Worm (Caenorhabditis elegans) whole organism, L1 larva: ENCODE results near the gene arrd-25.

Source experiments
- Y116A8C.19 ChIP-seq: sonication (generic microtip); optimal IDR thresholded peaks from 2 replicates; lab custom pipeline; 2016; ENCODE audit warnings: missing compliant biosample characterization, missing genetic modification characterization, borderline replicate concordance
- alr-1 ChIP-seq: fragments of 200-800 bp; sonication (Bioruptor generic); optimal IDR thresholded peaks from 2 replicates; lab custom pipeline; 2018; ENCODE audit warnings: borderline replicate concordance, mild to moderate bottlenecking, missing genetic modification characterization, missing compliant biosample characterization
- aly-2 ChIP-seq: fragments of 150-350 bp; optimal IDR thresholded peaks from 2 replicates; lab custom pipeline; 2014; ENCODE audit warnings: missing biosample characterization, missing genetic modification characterization
- ceh-63 ChIP-seq: fragments of 200-800 bp; sonication (Bioruptor generic); optimal IDR thresholded peaks from 2 replicates; lab custom pipeline; 2018; ENCODE audit warnings: mild to moderate bottlenecking, missing genetic modification characterization, missing compliant biosample characterization
- ceh-8 ChIP-seq: fragments of 200-800 bp; sonication (Bioruptor generic); optimal IDR thresholded peaks from 2 replicates; lab custom pipeline; 2018; ENCODE audit warnings: mild to moderate bottlenecking, missing genetic modification characterization, moderate library complexity, missing compliant biosample characterization
- ceh-88 ChIP-seq: fragments of 200-800 bp; sonication (Bioruptor generic); IDR thresholded peaks from 2 replicates; pipeline ENCODE4 v1.3.6; 2022; ENCODE audit warnings: missing genetic modification characterization, missing compliant biosample characterization
- elt-2 ChIP-seq: sonication (generic microtip); optimal IDR thresholded peaks from 2 replicates; lab custom pipeline; 2016; ENCODE audit warnings: missing genetic modification characterization, mild to moderate bottlenecking, inconsistent platforms, missing compliant biosample characterization, missing genetic modification reagents
- fkh-10 ChIP-seq: sonication (generic microtip); optimal IDR thresholded peaks from 2 replicates; lab custom pipeline; 2017; ENCODE audit warnings: missing biosample characterization, missing genetic modification reagents, missing genetic modification characterization
- fkh-8 ChIP-seq: sonication (generic microtip); optimal IDR thresholded peaks from 2 replicates; lab custom pipeline; 2016; ENCODE audit warnings: mild to moderate bottlenecking, missing genetic modification characterization, missing compliant biosample characterization
- fos-1 ChIP-seq: fragments of 150-350 bp; optimal IDR thresholded peaks from 2 replicates; lab custom pipeline; 2014; ENCODE audit warnings: missing biosample characterization, missing genetic modification characterization
- hlh-17 ChIP-seq: fragments of 200-800 bp; sonication (Bioruptor generic); optimal IDR thresholded peaks from 2 replicates; lab custom pipeline; 2018; ENCODE audit warnings: missing genetic modification characterization, mild to moderate bottlenecking, missing compliant biosample characterization, moderate library complexity, borderline replicate concordance
- lin-14 ChIP-seq: fragments of 200-800 bp; sonication (Bioruptor generic); optimal IDR thresholded peaks from 2 replicates; lab custom pipeline; 2018; ENCODE audit warnings: mild to moderate bottlenecking, missing genetic modification characterization, moderate library complexity, missing compliant biosample characterization
- lin-15B ChIP-seq: fragments of 150-350 bp; sonication (generic microtip); optimal IDR thresholded peaks from 3 replicates; lab custom pipeline; 2014; ENCODE audit warnings: missing biosample characterization, missing genetic modification characterization
- lin-35 ChIP-seq, 2 experiments: fragments of 150-350 bp; optimal IDR thresholded peaks; 2 replicates each; lab custom pipeline; 2014; ENCODE audit warnings: missing biosample characterization in 2 of 2, missing genetic modification characterization in 2 of 2, missing genetic modification reagents in 2 of 2
- lir-3 ChIP-seq: sonication (generic microtip); optimal IDR thresholded peaks from 2 replicates; lab custom pipeline; 2016; ENCODE audit warnings: mild to moderate bottlenecking, missing genetic modification characterization, moderate library complexity, missing compliant biosample characterization; ENCODE audit not compliant: poor library complexity
- mdl-1 ChIP-seq, 2 experiments: fragments of 150-350 bp; optimal IDR thresholded peaks; 2 replicates each; lab custom pipeline; 2014 to 2017; ENCODE audit warnings: missing biosample characterization in 2 of 2, missing genetic modification characterization in 2 of 2, inconsistent platforms in 1 of 2
- nhr-12 ChIP-seq: sonication (generic microtip); optimal IDR thresholded peaks from 2 replicates; lab custom pipeline; 2017; ENCODE audit warnings: missing biosample characterization, missing genetic modification characterization
- nhr-19 ChIP-seq: fragments of 200-800 bp; sonication (Bioruptor generic); conservative IDR thresholded peaks from 2 replicates; pipeline ENCODE4 v1.3.6; 2022; ENCODE audit warnings: missing genetic modification characterization, missing compliant biosample characterization
- nhr-20 ChIP-seq: sonication (generic microtip); optimal IDR thresholded peaks from 2 replicates; lab custom pipeline; 2016; ENCODE audit warnings: mild to moderate bottlenecking, missing genetic modification characterization, missing compliant biosample characterization
- nhr-28 ChIP-seq: fragments of 150-350 bp; optimal IDR thresholded peaks from 2 replicates; lab custom pipeline; 2014; ENCODE audit warnings: missing biosample characterization, missing genetic modification characterization
- nhr-71 ChIP-seq: sonication (generic microtip); optimal IDR thresholded peaks from 2 replicates; lab custom pipeline; 2016; ENCODE audit warnings: mild to moderate bottlenecking, missing genetic modification characterization, moderate library complexity, missing compliant biosample characterization
- nhr-76 ChIP-seq: sonication (generic microtip); optimal IDR thresholded peaks from 2 replicates; lab custom pipeline; 2017; ENCODE audit warnings: missing biosample characterization, missing genetic modification characterization
- nhr-84 ChIP-seq: sonication (generic microtip); optimal IDR thresholded peaks from 2 replicates; lab custom pipeline; 2017; ENCODE audit warnings: missing biosample characterization, missing genetic modification characterization
- sox-4 ChIP-seq: sonication (generic microtip); optimal IDR thresholded peaks from 2 replicates; lab custom pipeline; 2016; ENCODE audit warnings: missing genetic modification characterization, missing compliant biosample characterization
- swsn-7 ChIP-seq: sonication (generic microtip); optimal IDR thresholded peaks from 2 replicates; lab custom pipeline; 2016; ENCODE audit warnings: missing genetic modification characterization, missing compliant biosample characterization
- tbx-2 ChIP-seq: sonication (generic microtip); optimal IDR thresholded peaks from 2 replicates; lab custom pipeline; 2016; ENCODE audit warnings: missing genetic modification characterization, missing compliant biosample characterization
- tlp-1 ChIP-seq: fragments of 150-350 bp; optimal IDR thresholded peaks from 2 replicates; lab custom pipeline; 2014; ENCODE audit warnings: missing biosample characterization, missing genetic modification characterization
- unc-130 ChIP-seq: fragments of 150-350 bp; optimal IDR thresholded peaks from 2 replicates; lab custom pipeline; 2017; ENCODE audit warnings: missing biosample characterization, missing genetic modification characterization, inconsistent platforms
- unc-30 ChIP-seq: sonication (generic microtip); optimal IDR thresholded peaks from 2 replicates; lab custom pipeline; 2017; ENCODE audit warnings: missing biosample characterization, missing genetic modification characterization
- unc-62 ChIP-seq: fragments of 150-350 bp; optimal IDR thresholded peaks from 2 replicates; lab custom pipeline; 2014; ENCODE audit warnings: missing biosample characterization, missing genetic modification reagents, missing genetic modification characterization
- unc-86 ChIP-seq: sonication (generic microtip); optimal IDR thresholded peaks from 2 replicates; lab custom pipeline; 2016; ENCODE audit warnings: missing genetic modification characterization, missing compliant biosample characterization
- vab-15 ChIP-seq: sonication (generic microtip); optimal IDR thresholded peaks from 2 replicates; lab custom pipeline; 2017; ENCODE audit warnings: missing genotype, mild to moderate bottlenecking, missing genetic modification characterization, missing compliant biosample characterization
- zip-4 ChIP-seq: fragments of 200-800 bp; sonication (Bioruptor generic); optimal IDR thresholded peaks from 2 replicates; lab custom pipeline; 2018; ENCODE audit warnings: mild to moderate bottlenecking, missing genetic modification characterization, moderate library complexity, missing compliant biosample characterization
- ztf-11 ChIP-seq, 2 experiments: sonication (generic microtip); optimal IDR thresholded peaks; 2 replicates each; lab custom pipeline; 2016 to 2017; ENCODE audit warnings: missing genetic modification characterization in 2 of 2, missing biosample characterization in 1 of 2, missing compliant biosample characterization in 1 of 2

The arrd-25 gene

DNA sequence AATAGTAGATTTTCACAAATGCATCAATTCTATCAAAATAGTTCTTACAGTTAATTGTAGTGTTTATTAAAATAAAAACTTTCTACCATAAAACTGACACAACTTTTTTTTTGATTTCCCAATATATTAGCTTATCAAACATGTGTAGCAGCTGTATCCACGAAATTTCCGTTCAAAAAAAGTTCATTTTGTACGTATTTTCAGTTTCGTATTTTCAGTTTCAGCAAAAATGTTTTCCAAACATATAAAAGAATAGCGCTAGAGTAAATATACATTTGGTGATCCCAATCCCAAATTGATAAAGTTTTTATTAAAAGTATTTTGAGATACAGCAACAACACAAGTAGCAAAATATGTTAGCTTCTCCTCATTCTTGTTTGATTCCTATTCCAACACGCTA lies 4.2 kb upstream of the arrd-25 start:
- TF ChIP-seq tbx-2, result no peak
- no peak for TF ChIP-seq mdl-1 (tag; optimal IDR thresholded peaks at IDR 0.05; lab: Kevin White, UChicago)
- no peak for TF ChIP-seq fkh-10 (GFP tag; lab: Kevin White, UChicago)
- TF ChIP-seq nhr-20 (tag; lab: Kevin White, UChicago), result no peak
- no peak for TF ChIP-seq swsn-7 (tag; lab: Kevin White, UChicago)
- TF ChIP-seq alr-1 (tag; lab: Kevin White, UChicago), result no peak
- TF ChIP-seq nhr-84 (tag; lab: Kevin White, UChicago), result no peak
- no peak for TF ChIP-seq nhr-76
- TF ChIP-seq nhr-12 (tag; lab: Kevin White, UChicago), result no peak
- no peak for TF ChIP-seq hlh-17 (GFP tag; lab: Kevin White, UChicago)
- no peak for TF ChIP-seq fos-1 (tag; lab: Kevin White, UChicago)

DNA sequence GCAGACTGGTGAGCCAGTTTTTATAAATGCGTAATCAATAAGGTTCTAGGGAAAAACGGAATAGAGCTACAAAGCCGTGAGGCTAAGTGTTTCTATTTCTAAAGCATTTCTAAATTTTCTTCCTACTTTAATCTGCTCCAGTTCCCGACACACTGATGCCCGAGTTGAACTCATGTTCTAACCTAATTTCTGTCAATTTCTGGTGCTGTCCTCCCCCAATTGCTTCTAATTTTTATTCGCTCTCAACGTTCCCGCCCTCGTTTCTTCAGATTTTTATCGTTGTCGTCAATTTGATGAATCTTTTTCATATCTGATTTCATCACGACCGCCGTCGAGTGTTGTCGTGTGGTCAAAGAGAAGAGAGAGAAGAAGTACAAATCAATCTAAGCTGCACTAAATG lies 3.7 kb upstream of the arrd-25 start:
- TF ChIP-seq lin-15B (tag; lab: Kevin White, UChicago) (no peak), Y116A8C.19 (tag; lab: Kevin White, UChicago) (no peak), unc-86 (no peak), nhr-20 (tag; lab: Kevin White, UChicago) (no peak), tlp-1 (tag; lab: Kevin White, UChicago) (no peak), lir-3 (no peak), zip-4 (GFP tag; lab: Kevin White, UChicago) (no peak), sox-4 (tag; lab: Kevin White, UChicago) (no peak), vab-15 (tag; lab: Kevin White, UChicago) (no peak), elt-2 (no peak)

DNA sequence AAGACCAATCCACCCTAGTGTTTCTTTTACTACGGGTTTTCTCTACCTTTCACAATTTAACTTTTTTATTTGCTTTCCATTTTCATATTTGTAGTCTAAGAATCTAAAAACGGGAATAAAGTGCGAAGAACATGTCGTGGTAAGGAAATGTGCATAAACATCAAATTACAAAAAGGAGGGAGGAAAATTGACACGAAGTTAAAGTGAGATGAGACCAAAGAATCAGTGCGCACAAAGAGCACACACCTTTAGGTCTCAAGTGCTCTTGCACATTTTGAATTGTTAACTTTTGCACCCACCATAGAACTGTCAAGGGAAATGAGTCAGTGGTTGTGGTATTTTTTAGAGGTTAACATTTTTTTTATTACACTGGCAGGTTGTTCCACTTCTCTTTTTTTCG lies 3.1 kb upstream of the arrd-25 start:
- TF ChIP-seq nhr-19 (GFP tag; lab: Robert Waterston, UW) (0 out of 2 replicates have a peak, but pooled peaks have one; percentile 18), unc-30 (tag; lab: Kevin White, UChicago) (no peak), nhr-20 (tag; lab: Kevin White, UChicago) (no peak), nhr-28 (tag; lab: Kevin White, UChicago) (no peak), unc-130 (no peak), ceh-63 (GFP tag; lab: Kevin White, UChicago) (no peak), ztf-11 (tag; optimal IDR thresholded peaks at IDR 0.05; lab: Kevin White, UChicago) (no peak), mdl-1 (tag; optimal IDR thresholded peaks at IDR 0.05; lab: Kevin White, UChicago) (no peak), lin-35 (GFP tag; optimal IDR thresholded peaks at IDR 0.05; lab: Kevin White, UChicago) (peak in 1 of 2 experiments; percentile 14), fkh-8 (tag; lab: Kevin White, UChicago) (no peak), lin-14 (GFP tag; lab: Kevin White, UChicago) (no peak), ceh-88 (no peak)

DNA sequence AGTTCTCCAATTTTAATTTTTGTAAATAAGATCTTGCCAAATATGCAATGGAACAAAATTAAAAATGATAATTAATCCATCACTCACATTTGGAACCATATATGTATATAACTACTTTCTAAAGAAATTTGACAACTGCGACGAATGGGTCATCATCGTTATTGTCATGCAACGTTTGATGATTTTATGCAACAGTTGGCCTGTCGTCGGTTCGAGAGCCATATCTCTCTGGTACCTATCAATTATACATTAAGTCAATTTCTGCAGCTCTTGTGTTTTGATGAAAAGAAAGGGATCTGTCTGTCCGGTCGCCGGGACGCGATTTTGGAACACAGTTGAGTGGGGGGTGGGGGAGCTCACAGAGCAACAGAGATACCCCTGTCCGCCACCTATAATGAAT lies 5.7 kb downstream of the arrd-25 start:
- TF ChIP-seq Y116A8C.19 (tag; lab: Kevin White, UChicago) (no peak), aly-2 (no peak)

DNA sequence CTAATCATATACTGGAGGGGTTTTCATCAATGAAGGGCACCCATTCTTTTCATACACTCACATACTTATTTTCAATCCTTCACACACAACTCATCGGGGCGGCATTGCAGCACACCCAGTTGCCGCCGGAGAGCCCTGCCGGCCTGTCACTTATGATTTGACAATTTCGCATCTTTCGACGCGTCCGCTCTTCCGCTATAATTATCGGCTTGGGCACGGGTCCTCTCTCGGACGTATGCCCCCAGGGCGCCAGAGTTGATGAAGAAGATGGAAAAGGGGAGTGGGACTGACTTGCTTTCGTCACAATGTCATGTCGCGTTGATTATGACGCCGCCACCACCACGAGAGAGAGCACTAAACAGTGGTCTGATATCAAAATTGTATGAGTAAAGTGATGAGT lies 10.8 kb downstream of the arrd-25 start:
- no peak for TF ChIP-seq unc-62 (GFP tag; lab: Kevin White, UChicago)
- no peak for TF ChIP-seq ceh-88
- TF ChIP-seq tbx-2, result no peak
- TF ChIP-seq lin-14 (GFP tag; lab: Kevin White, UChicago), result peak; percentile 75
- peak; percentile 61 for TF ChIP-seq ceh-8 (GFP tag; lab: Kevin White, UChicago)
- peak; percentile 25 for TF ChIP-seq nhr-71 (tag; lab: Kevin White, UChicago)
- TF ChIP-seq, all 84 proteins: peak for 3
